Worm (Caenorhabditis elegans): ENCODE results near the gene W03G11.4.

- no peak for TF ChIP-seq let-607 (tag; optimal IDR thresholded peaks at IDR 0.05)
- no peak for TF ChIP-seq ekl-4 (GFP tag; IDR thresholded peaks at IDR 0.05)
- no peak for TF ChIP-seq unc-62 (GFP tag; optimal IDR thresholded peaks at IDR 0.05)
- no peak for TF ChIP-seq mxl-1 (tag; optimal IDR thresholded peaks at IDR 0.05)
- no peak for TF ChIP-seq him-1 (tag; optimal IDR thresholded peaks at IDR 0.05)
- TF ChIP-seq mes-4 (tag; optimal IDR thresholded peaks at IDR 0.05): no peak
- TF ChIP-seq sea-2 (GFP tag; IDR thresholded peaks at IDR 0.05): no peak
Observed at ce11 chrX:12103712-12104111, 10.8 kb upstream of the W03G11.4 start, which contains the start of gene W03G11.3.
